Worm (Caenorhabditis elegans) whole organism, late embryonic: ENCODE data around the gene ptr-6.
A peak's percentile ranks its signal among the peaks of the same experiment; 100 is the strongest.

Source experiments
- F13H6.1 ChIP-seq: sonication (generic microtip); optimal IDR thresholded peaks from 2 replicates; lab custom pipeline; 2016; ENCODE audit warnings: missing genetic modification characterization, missing compliant biosample characterization
- ama-1 ChIP-seq: fragments of 150-350 bp; optimal IDR thresholded peaks from 2 replicates; lab custom pipeline; 2014
- ceh-2 ChIP-seq: sonication (generic microtip); optimal IDR thresholded peaks from 2 replicates; lab custom pipeline; 2016; ENCODE audit warnings: missing genotype, missing genetic modification characterization, missing compliant biosample characterization
- lim-6 ChIP-seq: sonication (generic microtip); optimal IDR thresholded peaks from 2 replicates; lab custom pipeline; 2016; ENCODE audit warnings: missing genetic modification characterization, missing compliant biosample characterization
- mec-3 ChIP-seq: sonication (generic microtip); optimal IDR thresholded peaks from 2 replicates; lab custom pipeline; 2016; ENCODE audit warnings: borderline replicate concordance, missing genetic modification characterization, missing compliant biosample characterization
- pha-4 ChIP-seq: fragments of 150-350 bp; optimal IDR thresholded peaks from 2 replicates; lab custom pipeline; 2018; ENCODE audit warnings: missing biosample characterization, missing genetic modification reagents, missing genetic modification characterization
- ref-2 ChIP-seq: sonication (generic microtip); optimal IDR thresholded peaks from 2 replicates; lab custom pipeline; 2016; ENCODE audit warnings: missing genetic modification characterization, missing compliant biosample characterization
- rnt-1 ChIP-seq: sonication (generic microtip); optimal IDR thresholded peaks from 2 replicates; lab custom pipeline; 2016; ENCODE audit warnings: missing genetic modification characterization, missing compliant biosample characterization
- syd-9 ChIP-seq: sonication (generic microtip); optimal IDR thresholded peaks from 2 replicates; lab custom pipeline; 2016; ENCODE audit warnings: mild to moderate bottlenecking, missing genetic modification characterization, moderate library complexity, missing compliant biosample characterization

DNA sequence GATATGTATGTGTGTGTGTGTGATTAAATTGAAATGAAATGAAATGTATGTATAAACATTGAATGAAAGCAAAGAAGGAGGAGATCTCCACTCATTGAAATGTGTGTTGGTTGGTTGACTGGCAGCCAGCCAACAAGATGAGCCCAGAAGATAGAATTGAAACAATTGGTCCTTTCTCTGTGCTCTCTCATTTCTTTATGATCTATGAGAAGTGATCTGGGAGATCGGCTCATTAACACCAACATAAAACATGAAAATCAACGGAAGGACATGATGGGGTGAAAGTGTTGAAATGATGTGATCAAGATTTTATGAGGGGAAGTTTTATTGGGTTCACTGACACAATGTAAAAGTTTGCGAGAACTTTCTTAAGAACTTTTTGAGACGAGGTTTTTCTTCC is 23.8 kb downstream of the ptr-6 start:
- TF ChIP-seq lim-6 (tag; lab: Kevin White, UChicago) = no peak
- TF ChIP-seq mec-3 (tag; lab: Kevin White, UChicago) = no peak
- no peak for TF ChIP-seq F13H6.1 (tag; lab: Kevin White, UChicago)
- TF ChIP-seq ref-2 = no peak
- TF ChIP-seq pha-4 (tag; lab: Kevin White, UChicago) = no peak
- TF ChIP-seq syd-9 (tag; lab: Kevin White, UChicago) = no peak
- peak; percentile 21 for TF ChIP-seq rnt-1 (tag; lab: Kevin White, UChicago)
- TF ChIP-seq ceh-2 (tag; lab: Kevin White, UChicago) = no peak
- no peak for TF ChIP-seq ama-1
